Worm (Caenorhabditis elegans) whole organism, midembryonic: ENCODE results near the gene sra-34.

Experiments used
- tab-1 ChIP-seq: fragments of 200-800 bp; sonication (Bioruptor generic); IDR thresholded peaks from 2 replicates; pipeline ENCODE4 v1.3.6; 2022; ENCODE audit warnings: missing genetic modification characterization, missing compliant biosample characterization
- ztf-23 ChIP-seq: fragments of 200-800 bp; sonication (Bioruptor generic); IDR thresholded peaks from 2 replicates; pipeline ENCODE4 v1.3.6; 2022; ENCODE audit warnings: missing genetic modification reagents, missing genetic modification characterization, missing compliant biosample characterization

DNA sequence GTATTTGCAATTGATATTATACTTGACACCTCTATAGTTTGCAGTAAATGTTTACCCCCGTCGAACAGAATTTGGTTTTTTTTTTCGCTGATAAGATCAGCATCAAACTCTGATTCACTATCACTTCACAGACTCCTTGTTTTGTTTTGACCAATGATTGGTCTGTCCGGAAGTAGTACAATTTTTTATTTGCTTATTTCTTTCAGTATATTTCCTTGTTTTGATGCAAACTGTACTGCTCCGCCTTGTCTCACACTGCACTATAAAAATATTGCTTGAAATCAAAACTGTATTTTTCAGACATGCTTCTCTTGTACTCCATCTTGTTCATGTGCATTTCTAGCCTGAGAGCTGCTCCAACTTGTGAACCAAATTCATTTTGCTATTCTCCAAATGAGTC, 14.0 kb upstream of the sra-34 start, which contains the start of gene M03A1.3:
- no peak for TF ChIP-seq ztf-23
- TF ChIP-seq tab-1 (GFP tag; lab: Robert Waterston, UW) = no peak
